Fruit fly (Drosophila melanogaster) whole organism, prepupa: ENCODE measurements around the gene CG14563.

Source experiments
- Blimp-1 ChIP-seq: fragments of 200-800 bp; sonication (Bioruptor generic); optimal IDR thresholded peaks from 3 replicates; lab custom pipeline; 2017; ENCODE audit warnings: missing biosample characterization, missing genetic modification characterization, mild to moderate bottlenecking, moderate library complexity, missing genetic modification reagents
- CG10631 ChIP-seq: fragments of 200-800 bp; sonication (Bioruptor generic); optimal IDR thresholded peaks from 2 replicates; lab custom pipeline; 2016; ENCODE audit warnings: missing biosample characterization, missing genetic modification characterization
- CG10669 ChIP-seq: fragments of 200-800 bp; sonication (Bioruptor generic); optimal IDR thresholded peaks from 3 replicates; lab custom pipeline; 2018; ENCODE audit warnings: missing biosample characterization, mild to moderate bottlenecking, missing genetic modification characterization, moderate library complexity
- CG11294 ChIP-seq: fragments of 200-800 bp; sonication (Bioruptor generic); IDR thresholded peaks from 2 replicates; pipeline ENCODE4 v1.3.6; 2022; ENCODE audit warnings: missing biosample characterization, missing genetic modification characterization
- CG11762 ChIP-seq: fragments of 200-800 bp; sonication (Bioruptor generic); optimal IDR thresholded peaks from 3 replicates; lab custom pipeline; 2016; ENCODE audit warnings: missing biosample characterization, missing genetic modification characterization; ENCODE audit not compliant: insufficient read depth
- CG11902 ChIP-seq: fragments of 200-800 bp; sonication (Bioruptor generic); optimal IDR thresholded peaks from 3 replicates; lab custom pipeline; 2016; ENCODE audit warnings: missing biosample characterization, missing genetic modification characterization
- CG15336 ChIP-seq: fragments of 200-800 bp; sonication (Bioruptor generic); IDR thresholded peaks from 2 replicates; pipeline ENCODE4 v1.3.6; 2022; ENCODE audit warnings: missing biosample characterization, missing genetic modification characterization
- CG1621 ChIP-seq: fragments of 200-800 bp; sonication (Bioruptor generic); optimal IDR thresholded peaks from 3 replicates; lab custom pipeline; 2018; ENCODE audit warnings: missing biosample characterization, mild to moderate bottlenecking, missing genetic modification characterization
- CG16779 ChIP-seq: fragments of 200-800 bp; sonication (Bioruptor generic); optimal IDR thresholded peaks from 3 replicates; lab custom pipeline; 2017; ENCODE audit warnings: missing biosample characterization, mild to moderate bottlenecking, missing genetic modification characterization
- CG3032 ChIP-seq: fragments of 200-800 bp; optimal IDR thresholded peaks from 2 replicates; lab custom pipeline; 2019; ENCODE audit warnings: missing biosample characterization, mild to moderate bottlenecking, missing genetic modification characterization, moderate library complexity
- CG31627 ChIP-seq: fragments of 200-800 bp; sonication (Bioruptor generic); optimal IDR thresholded peaks from 3 replicates; lab custom pipeline; 2016; ENCODE audit warnings: missing biosample characterization, missing genetic modification characterization
- CG32006 ChIP-seq: fragments of 200-800 bp; sonication (Bioruptor generic); optimal IDR thresholded peaks from 3 replicates; lab custom pipeline; 2017; ENCODE audit warnings: missing biosample characterization, mild to moderate bottlenecking, missing genetic modification characterization
- CG3919 ChIP-seq: fragments of 200-800 bp; sonication (Bioruptor generic); optimal IDR thresholded peaks from 3 replicates; lab custom pipeline; 2016; ENCODE audit warnings: missing biosample characterization, missing genetic modification characterization
- CG6276 ChIP-seq: fragments of 200-800 bp; sonication (Bioruptor generic); optimal IDR thresholded peaks from 2 replicates; lab custom pipeline; 2017; ENCODE audit warnings: missing biosample characterization, mild to moderate bottlenecking, missing genetic modification characterization
- CG6808 ChIP-seq: fragments of 200-800 bp; sonication (Bioruptor generic); optimal IDR thresholded peaks from 3 replicates; lab custom pipeline; 2017; ENCODE audit warnings: missing biosample characterization, missing genetic modification characterization, mild to moderate bottlenecking, moderate library complexity, missing genetic modification reagents
- CG7368 ChIP-seq: fragments of 200-800 bp; sonication (Bioruptor generic); optimal IDR thresholded peaks from 3 replicates; lab custom pipeline; 2016; ENCODE audit warnings: missing biosample characterization, missing genetic modification characterization
- CG8119 ChIP-seq: fragments of 200-800 bp; sonication (Bioruptor generic); IDR thresholded peaks from 3 replicates; pipeline ENCODE4 v1.3.6; 2022; ENCODE audit warnings: missing biosample characterization, missing genetic modification characterization
- CG8319 ChIP-seq: fragments of 200-800 bp; sonication (Bioruptor generic); optimal IDR thresholded peaks from 3 replicates; lab custom pipeline; 2016; ENCODE audit warnings: missing biosample characterization, missing genetic modification characterization
- CG9139 ChIP-seq: fragments of 200-800 bp; sonication (Bioruptor generic); optimal IDR thresholded peaks from 3 replicates; lab custom pipeline; 2017; ENCODE audit warnings: missing biosample characterization, mild to moderate bottlenecking, missing genetic modification characterization
- Eip75B ChIP-seq: fragments of 200-800 bp; sonication (Bioruptor generic); optimal IDR thresholded peaks from 3 replicates; lab custom pipeline; 2016; ENCODE audit warnings: missing biosample characterization, missing genetic modification characterization
- Eip78C ChIP-seq: fragments of 200-800 bp; sonication (Bioruptor generic); peaks from one replicate; lab custom pipeline; 2016; ENCODE audit warnings: missing biosample characterization, missing genetic modification characterization
- Eip93F ChIP-seq: fragments of 200-800 bp; sonication (Bioruptor generic); optimal IDR thresholded peaks from 2 replicates; lab custom pipeline; 2016; ENCODE audit warnings: missing biosample characterization, mild to moderate bottlenecking, missing genetic modification characterization
- Ets21C ChIP-seq: fragments of 200-800 bp; sonication (Bioruptor generic); optimal IDR thresholded peaks from 3 replicates; lab custom pipeline; 2016; ENCODE audit warnings: missing biosample characterization, missing genetic modification characterization
- Ets96B ChIP-seq: fragments of 200-800 bp; optimal IDR thresholded peaks from 2 replicates; lab custom pipeline; 2019; ENCODE audit warnings: missing biosample characterization, mild to moderate bottlenecking, missing genetic modification characterization, moderate library complexity
- Gug ChIP-seq: fragments of 200-800 bp; sonication (Bioruptor generic); IDR thresholded peaks from 2 replicates; pipeline ENCODE4 v1.3.6; 2022; ENCODE audit warnings: missing biosample characterization, missing genetic modification characterization
- Hr38 ChIP-seq: sonication (Bioruptor generic); optimal IDR thresholded peaks from 2 replicates; lab custom pipeline; 2016; ENCODE audit warnings: missing biosample characterization, missing genetic modification characterization
- Hr39 ChIP-seq: fragments of 200-800 bp; sonication (Bioruptor generic); optimal IDR thresholded peaks from 2 replicates; lab custom pipeline; 2016; ENCODE audit warnings: missing biosample characterization, missing genetic modification characterization
- Hr4 ChIP-seq: fragments of 200-800 bp; sonication (Bioruptor generic); optimal IDR thresholded peaks from 3 replicates; lab custom pipeline; 2016; ENCODE audit warnings: missing biosample characterization, missing genetic modification characterization
- Smox ChIP-seq: fragments of 200-800 bp; sonication (Bioruptor generic); optimal IDR thresholded peaks from 3 replicates; lab custom pipeline; 2016; ENCODE audit warnings: missing biosample characterization, missing genetic modification characterization
- Sox14 ChIP-seq: fragments of 200-800 bp; sonication (Bioruptor generic); optimal IDR thresholded peaks from 3 replicates; lab custom pipeline; 2016; ENCODE audit warnings: missing biosample characterization, missing genetic modification characterization
- achi ChIP-seq: fragments of 200-800 bp; sonication (Bioruptor generic); optimal IDR thresholded peaks from 3 replicates; lab custom pipeline; 2016; ENCODE audit warnings: missing biosample characterization, missing genetic modification characterization
- acj6 ChIP-seq: fragments of 200-800 bp; sonication (Bioruptor generic); optimal IDR thresholded peaks from 3 replicates; lab custom pipeline; 2016; ENCODE audit warnings: missing biosample characterization, missing genetic modification characterization
- dac ChIP-seq: fragments of 200-800 bp; sonication (Bioruptor generic); optimal IDR thresholded peaks from 2 replicates; lab custom pipeline; 2017; ENCODE audit warnings: missing biosample characterization, mild to moderate bottlenecking, missing genetic modification characterization
- dsx ChIP-seq: fragments of 200-800 bp; optimal IDR thresholded peaks from 3 replicates; lab custom pipeline; 2019; ENCODE audit warnings: missing biosample characterization, mild to moderate bottlenecking, missing genetic modification characterization, moderate library complexity; ENCODE audit not compliant: poor library complexity, severe bottlenecking
- eg ChIP-seq: fragments of 200-800 bp; sonication (Bioruptor generic); IDR thresholded peaks from 3 replicates; pipeline ENCODE4 v1.3.6; 2022; ENCODE audit warnings: missing biosample characterization, missing genetic modification characterization
- esn ChIP-seq: fragments of 200-800 bp; sonication (Bioruptor generic); optimal IDR thresholded peaks from 2 replicates; lab custom pipeline; 2016; ENCODE audit warnings: missing biosample characterization, mild to moderate bottlenecking, missing genetic modification characterization, moderate library complexity
- fd59A ChIP-seq: fragments of 200-800 bp; sonication (Bioruptor generic); optimal IDR thresholded peaks from 2 replicates; lab custom pipeline; 2017; ENCODE audit warnings: missing biosample characterization, mild to moderate bottlenecking, missing genetic modification characterization, missing genetic modification reagents
- fd85E ChIP-seq: fragments of 200-800 bp; sonication (Bioruptor generic); optimal IDR thresholded peaks from 3 replicates; lab custom pipeline; 2016; ENCODE audit warnings: missing biosample characterization, missing genetic modification characterization
- lz ChIP-seq: fragments of 200-800 bp; sonication (Bioruptor generic); optimal IDR thresholded peaks from 3 replicates; lab custom pipeline; 2016; ENCODE audit warnings: missing biosample characterization, missing genetic modification characterization
- salr ChIP-seq, 2 experiments: fragments of 200-800 bp; sonication (Bioruptor generic); optimal IDR thresholded peaks; 3 replicates each; lab custom pipeline; 2016 to 2018; ENCODE audit warnings: missing biosample characterization in 2 of 2, missing genetic modification characterization in 2 of 2, mild to moderate bottlenecking in 1 of 2
- spab ChIP-seq: fragments of 200-800 bp; sonication (Bioruptor generic); optimal IDR thresholded peaks from 2 replicates; lab custom pipeline; 2017; ENCODE audit warnings: missing biosample characterization, mild to moderate bottlenecking, missing genetic modification characterization, missing genetic modification reagents
- ss ChIP-seq, 2 experiments: fragments of 200-800 bp; sonication (Bioruptor generic); optimal IDR thresholded peaks; 2 replicates in 1 of 2; 3 replicates in 1 of 2; lab custom pipeline; 2017 to 2018; ENCODE audit warnings: mild to moderate bottlenecking in 2 of 2, missing biosample characterization in 2 of 2, missing genetic modification characterization in 2 of 2, moderate library complexity in 1 of 2
- svp ChIP-seq: fragments of 200-800 bp; sonication (Bioruptor generic); peaks from one replicate; lab custom pipeline; 2016; ENCODE audit warnings: missing biosample characterization, missing genetic modification characterization

The CG14563 gene

DNA sequence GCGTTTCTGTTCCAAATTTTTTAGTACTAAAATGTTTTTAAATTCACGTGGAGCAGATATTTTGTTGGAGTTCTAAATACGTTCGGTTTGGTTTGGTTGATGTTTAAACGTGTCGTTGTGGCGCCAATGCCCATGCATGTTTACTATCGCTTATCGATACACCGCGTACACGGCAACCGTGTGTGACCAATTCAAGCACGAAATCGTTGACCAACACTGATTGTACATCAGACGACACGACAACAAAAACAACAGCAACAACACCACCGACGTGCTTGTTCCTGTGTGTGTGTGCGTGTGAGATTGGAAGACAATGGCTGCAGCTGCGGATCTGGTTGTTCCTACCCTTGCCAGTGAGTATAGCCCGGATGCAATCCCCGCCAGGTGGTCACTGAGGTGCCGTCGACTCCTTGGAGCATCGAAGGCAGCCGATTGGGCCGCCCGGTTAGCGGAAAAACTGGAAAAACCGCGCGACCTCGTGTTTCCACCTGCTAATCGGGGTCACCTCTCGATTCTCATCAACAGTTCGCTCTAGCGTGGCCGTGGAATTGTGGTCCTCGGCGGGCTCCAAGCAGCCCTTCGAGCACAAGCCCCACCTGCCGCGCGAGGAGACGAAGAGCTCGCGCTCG, 17.3 kb downstream of the CG14563 start, which contains the start of gene eIF2A (continued):
- TF ChIP-seq CG6276 (no peak), CG11294 (GFP tag; lab: Robert Waterston, UW) (no peak), CG8319 (GFP tag; lab: Kevin White, UChicago) (peak; percentile 99), fd59A (GFP tag; lab: Kevin White, UChicago) (no peak), CG7368 (GFP tag; lab: Kevin White, UChicago) (peak; percentile 12), salr (GFP tag; optimal IDR thresholded peaks at IDR 0.05; lab: Kevin White, UChicago) (no peak), CG15336 (GFP tag; lab: Robert Waterston, UW) (peak; percentile 39; the same call in 1 of the 2 replicates), lz (GFP tag; lab: Kevin White, UChicago) (peak; percentile 60), esn (GFP tag; lab: Kevin White, UChicago) (peak; percentile 71), CG1621 (tag; lab: Kevin White, UChicago) (peak; percentile 23), Hr38 (GFP tag; lab: Kevin White, UChicago) (no peak), CG6808 (no peak), CG11762 (GFP tag; lab: Kevin White, UChicago) (no peak), CG16779 (tag; lab: Kevin White, UChicago) (no peak), CG31627 (GFP tag; lab: Kevin White, UChicago) (peak; percentile 57), achi (GFP tag; lab: Kevin White, UChicago) (peak; percentile 1), Ets21C (GFP tag; lab: Kevin White, UChicago) (no peak), CG10669 (GFP tag; lab: Kevin White, UChicago) (no peak), Gug (GFP tag; lab: Robert Waterston, UW) (no peak), Blimp-1 (GFP tag; lab: Kevin White, UChicago) (no peak), dsx (peak; percentile 10)

dm6 chr3L:21823236-21823635, 18.9 kb downstream of the CG14563 start, which contains the start of gene CG7407:
CG7407 (plus strand) TSS chr3L:21823461.
- TF ChIP-seq svp (GFP tag; lab: Kevin White, UChicago) (peak; percentile 30), CG9139 (GFP tag; lab: Kevin White, UChicago) (no peak), esn (GFP tag; lab: Kevin White, UChicago) (peak; percentile 16), Eip78C (GFP tag; lab: Kevin White, UChicago) (peak; percentile 62), CG8119 (GFP tag; lab: Robert Waterston, UW) (no peak), CG3032 (no peak), Hr39 (GFP tag; lab: Kevin White, UChicago) (no peak), CG11294 (GFP tag; lab: Robert Waterston, UW) (no peak), CG16779 (tag; lab: Kevin White, UChicago) (no peak), CG32006 (GFP tag; lab: Kevin White, UChicago) (no peak), eg (no peak), CG11762 (GFP tag; lab: Kevin White, UChicago) (no peak), Sox14 (peak; percentile 7), spab (GFP tag; lab: Kevin White, UChicago) (no peak), CG6808 (no peak), Eip93F (no peak), ss (GFP tag; optimal IDR thresholded peaks at IDR 0.05; lab: Kevin White, UChicago) (peak in 1 of 2 experiments; percentile 1), Gug (GFP tag; lab: Robert Waterston, UW) (no peak)

- peak; percentile 26 for TF ChIP-seq Ets96B (tag; lab: Kevin White, UChicago)
- peak; percentile 10 for TF ChIP-seq acj6
- TF ChIP-seq CG9139 (GFP tag; lab: Kevin White, UChicago) = no peak
- no peak for TF ChIP-seq Gug (GFP tag; lab: Robert Waterston, UW)
- no peak for TF ChIP-seq CG15336 (GFP tag; lab: Robert Waterston, UW)
- peak; percentile 14 for TF ChIP-seq achi (GFP tag; lab: Kevin White, UChicago)
- TF ChIP-seq CG6808 = no peak
- peak; percentile 36 for TF ChIP-seq lz (GFP tag; lab: Kevin White, UChicago)
- no peak for TF ChIP-seq dac
- TF ChIP-seq CG10631 = peak; percentile 29
- no peak for TF ChIP-seq dsx
- TF ChIP-seq Eip75B (GFP tag; lab: Kevin White, UChicago) = no peak
- no peak for TF ChIP-seq fd59A (GFP tag; lab: Kevin White, UChicago)
- TF ChIP-seq eg = no peak
- TF ChIP-seq salr (GFP tag; optimal IDR thresholded peaks at IDR 0.05; lab: Kevin White, UChicago) = no peak
- peak; percentile 17 for TF ChIP-seq Hr4 (GFP tag; lab: Kevin White, UChicago)
- peak; percentile 33 for TF ChIP-seq Smox (GFP tag; lab: Kevin White, UChicago)
- TF ChIP-seq CG3919 (GFP tag; lab: Kevin White, UChicago) = peak; percentile 56
- no peak for TF ChIP-seq Ets21C (GFP tag; lab: Kevin White, UChicago)
- TF ChIP-seq fd85E (GFP tag; lab: Kevin White, UChicago) = no peak
- peak; percentile 41 for TF ChIP-seq svp (GFP tag; lab: Kevin White, UChicago)
- no peak for TF ChIP-seq CG6276
- peak; percentile 82 for TF ChIP-seq Eip78C (GFP tag; lab: Kevin White, UChicago)
- no peak for TF ChIP-seq CG8319 (GFP tag; lab: Kevin White, UChicago)
- no peak for TF ChIP-seq CG11902 (GFP tag; lab: Kevin White, UChicago)
- peak; percentile 39 for TF ChIP-seq CG31627 (GFP tag; lab: Kevin White, UChicago)
- peak; percentile 39 for TF ChIP-seq Hr39 (GFP tag; lab: Kevin White, UChicago)
- no peak for TF ChIP-seq Hr38 (GFP tag; lab: Kevin White, UChicago)
Measured at dm6 chr3L:21821780-21822179, 20.4 kb downstream of the CG14563 start, which contains the start of gene CycH. CycH (plus strand) TSS chr3L:21821997.
